Fruit fly (Drosophila melanogaster) whole organism, embryonic: Measurements from ENCODE around the gene CG14273.

Experiments used
- B-H1 ChIP-seq: fragments of 200-800 bp; sonication (Bioruptor generic); IDR thresholded peaks from 3 replicates; pipeline ENCODE4 v1.3.6; 2022; ENCODE audit warnings: missing biosample characterization, missing genetic modification characterization
- Bteb2 ChIP-seq: fragments of 200-800 bp; sonication (Bioruptor generic); optimal IDR thresholded peaks from 2 replicates; lab custom pipeline; 2016; ENCODE audit warnings: missing biosample characterization, missing genetic modification characterization
- CG10267 ChIP-seq: fragments of 200-800 bp; sonication (Bioruptor generic); optimal IDR thresholded peaks from 2 replicates; lab custom pipeline; 2018; ENCODE audit warnings: missing biosample characterization, mild to moderate bottlenecking, missing genetic modification characterization, moderate library complexity
- CG10431 ChIP-seq: fragments of 200-800 bp; sonication (Bioruptor generic); optimal IDR thresholded peaks from 3 replicates; lab custom pipeline; 2018; ENCODE audit warnings: missing biosample characterization, mild to moderate bottlenecking, missing genetic modification characterization
- CG10543 ChIP-seq: fragments of 200-800 bp; sonication (Bioruptor generic); optimal IDR thresholded peaks from 3 replicates; lab custom pipeline; 2017; ENCODE audit warnings: missing biosample characterization, mild to moderate bottlenecking, missing genetic modification characterization, moderate library complexity
- CG12071 ChIP-seq: fragments of 200-800 bp; sonication (Bioruptor generic); optimal IDR thresholded peaks from 3 replicates; lab custom pipeline; 2018; ENCODE audit warnings: missing biosample characterization, mild to moderate bottlenecking, missing genetic modification characterization
- CG13296 ChIP-seq: fragments of 200-800 bp; sonication (Bioruptor generic); optimal IDR thresholded peaks from 3 replicates; lab custom pipeline; 2018; ENCODE audit warnings: missing biosample characterization, mild to moderate bottlenecking, missing genetic modification characterization
- CG13624 ChIP-seq: fragments of 200-800 bp; sonication (Bioruptor generic); optimal IDR thresholded peaks from 2 replicates; lab custom pipeline; 2016; ENCODE audit warnings: missing biosample characterization, missing genetic modification characterization
- CG14441 ChIP-seq: fragments of 200-800 bp; sonication (Bioruptor generic); IDR thresholded peaks from 2 replicates; pipeline ENCODE4 v1.3.6; 2022; ENCODE audit warnings: missing biosample characterization, missing genetic modification characterization
- CG1603 ChIP-seq: fragments of 200-800 bp; sonication (Bioruptor generic); optimal IDR thresholded peaks from 2 replicates; lab custom pipeline; 2019; ENCODE audit warnings: missing biosample characterization, mild to moderate bottlenecking, missing genetic modification characterization, moderate library complexity
- CG16863 ChIP-seq: fragments of 200-800 bp; sonication (Bioruptor generic); optimal IDR thresholded peaks from 3 replicates; lab custom pipeline; 2016; ENCODE audit warnings: missing biosample characterization, missing genetic modification characterization
- CG1832 ChIP-seq: fragments of 200-800 bp; sonication (Bioruptor generic); optimal IDR thresholded peaks from 2 replicates; lab custom pipeline; 2017; ENCODE audit warnings: missing biosample characterization, mild to moderate bottlenecking, missing genetic modification characterization, inconsistent platforms
- CG2120 ChIP-seq: fragments of 200-800 bp; sonication (Bioruptor generic); optimal IDR thresholded peaks from 3 replicates; lab custom pipeline; 2016; ENCODE audit warnings: missing biosample characterization, missing genetic modification characterization
- CG30431 ChIP-seq: fragments of 200-800 bp; sonication (Bioruptor generic); optimal IDR thresholded peaks from 2 replicates; lab custom pipeline; 2017; ENCODE audit warnings: missing biosample characterization, missing genetic modification characterization
- CG33213 ChIP-seq: fragments of 200-800 bp; sonication (Bioruptor generic); optimal IDR thresholded peaks from 3 replicates; lab custom pipeline; 2016; ENCODE audit warnings: missing biosample characterization, missing genetic modification characterization
- CG34422 ChIP-seq: fragments of 200-800 bp; sonication (Bioruptor generic); IDR thresholded peaks from 3 replicates; pipeline ENCODE4 v1.3.6; 2022; ENCODE audit warnings: missing biosample characterization, missing genetic modification characterization
- CG3847 ChIP-seq: fragments of 200-800 bp; sonication (Bioruptor generic); IDR thresholded peaks from 2 replicates; pipeline ENCODE4 v1.3.6; 2022; ENCODE audit warnings: missing biosample characterization, missing genetic modification characterization
- CG43689 ChIP-seq: fragments of 200-800 bp; sonication (Bioruptor generic); IDR thresholded peaks from 2 replicates; pipeline ENCODE4 v1.3.6; 2022; ENCODE audit warnings: missing biosample characterization, missing genetic modification characterization
- CG4730 ChIP-seq: fragments of 200-800 bp; sonication (Bioruptor generic); IDR thresholded peaks from 2 replicates; pipeline ENCODE4 v1.3.6; 2022; ENCODE audit warnings: missing biosample characterization, missing genetic modification characterization
- CG4854 ChIP-seq: fragments of 200-800 bp; sonication (Bioruptor generic); optimal IDR thresholded peaks from 2 replicates; lab custom pipeline; 2016; ENCODE audit warnings: missing biosample characterization, missing genetic modification characterization, inconsistent platforms
- CG6175 ChIP-seq: fragments of 200-800 bp; sonication (Bioruptor generic); IDR thresholded peaks from 3 replicates; pipeline ENCODE4 v1.3.6; 2022; ENCODE audit warnings: missing biosample characterization, missing genetic modification characterization
- CG7745 ChIP-seq: fragments of 200-800 bp; sonication (Bioruptor generic); optimal IDR thresholded peaks from 2 replicates; lab custom pipeline; 2018; ENCODE audit warnings: missing biosample characterization, mild to moderate bottlenecking, missing genetic modification characterization, moderate library complexity
- CG9215 ChIP-seq: fragments of 200-800 bp; sonication (Bioruptor generic); IDR thresholded peaks from 2 replicates; pipeline ENCODE4 v1.3.6; 2022; ENCODE audit warnings: missing biosample characterization, missing genetic modification characterization
- CG9609 ChIP-seq: fragments of 200-800 bp; sonication (Bioruptor generic); optimal IDR thresholded peaks from 3 replicates; lab custom pipeline; 2016; ENCODE audit warnings: missing biosample characterization, missing genetic modification characterization
- CG9797 ChIP-seq: fragments of 200-800 bp; sonication (Bioruptor generic); optimal IDR thresholded peaks from 3 replicates; lab custom pipeline; 2018; ENCODE audit warnings: missing biosample characterization, mild to moderate bottlenecking, missing genetic modification characterization
- D19A ChIP-seq: fragments of 200-800 bp; optimal IDR thresholded peaks from 3 replicates; lab custom pipeline; 2019; ENCODE audit warnings: missing biosample characterization, mild to moderate bottlenecking, missing genetic modification characterization, moderate library complexity
- Dp ChIP-seq: fragments of 200-800 bp; sonication (Bioruptor generic); optimal IDR thresholded peaks from 2 replicates; lab custom pipeline; 2018; ENCODE audit warnings: missing biosample characterization, mild to moderate bottlenecking, missing genetic modification characterization, moderate library complexity
- H15 ChIP-seq: fragments of 200-800 bp; sonication (Bioruptor generic); IDR thresholded peaks from 3 replicates; pipeline ENCODE4 v1.3.6; 2022; ENCODE audit warnings: missing biosample characterization, missing genetic modification characterization
- MBD-R2 ChIP-seq: fragments of 200-800 bp; sonication (Bioruptor generic); IDR thresholded peaks from 2 replicates; pipeline ENCODE4 v1.3.6; 2022; ENCODE audit warnings: missing biosample characterization, missing genetic modification characterization
- NC2β ChIP-seq: fragments of 200-800 bp; sonication (Bioruptor generic); optimal IDR thresholded peaks from 2 replicates; lab custom pipeline; 2016; ENCODE audit warnings: missing biosample characterization, missing genetic modification characterization
- Tbp ChIP-seq: fragments of >200 bp; optimal IDR thresholded peaks from 2 replicates; lab custom pipeline; 2018; ENCODE audit warnings: missing biosample characterization, missing genetic modification characterization
- al ChIP-seq: fragments of 200-800 bp; sonication (Bioruptor generic); IDR thresholded peaks from 2 replicates; pipeline ENCODE4 v1.3.6; 2022; ENCODE audit warnings: missing biosample characterization, missing genetic modification characterization
- cato ChIP-seq: fragments of 200-800 bp; sonication (Bioruptor generic); optimal IDR thresholded peaks from 2 replicates; lab custom pipeline; 2016; ENCODE audit warnings: missing biosample characterization, missing genetic modification characterization, borderline replicate concordance
- cg ChIP-seq: fragments of 200-800 bp; sonication (Bioruptor generic); optimal IDR thresholded peaks from 3 replicates; lab custom pipeline; 2019; ENCODE audit warnings: missing biosample characterization, mild to moderate bottlenecking, missing genetic modification characterization, moderate library complexity
- chm ChIP-seq: fragments of 200-800 bp; sonication (Bioruptor generic); IDR thresholded peaks from 2 replicates; pipeline ENCODE4 v1.3.6; 2022; ENCODE audit warnings: missing biosample characterization, missing genetic modification characterization
- dati ChIP-seq: fragments of 200-800 bp; sonication (Bioruptor generic); IDR thresholded peaks from 2 replicates; pipeline ENCODE4 v1.3.6; 2022; ENCODE audit warnings: missing biosample characterization, missing genetic modification characterization
- dysf ChIP-seq: fragments of 200-800 bp; sonication (Bioruptor generic); IDR thresholded peaks from 3 replicates; pipeline ENCODE4 v1.3.6; 2022; ENCODE audit warnings: missing biosample characterization, missing genetic modification characterization
- eyg ChIP-seq: fragments of 200-800 bp; sonication (Bioruptor generic); optimal IDR thresholded peaks from 3 replicates; lab custom pipeline; 2016; ENCODE audit warnings: missing biosample characterization, missing genetic modification characterization
- fru ChIP-seq: fragments of >200 bp; optimal IDR thresholded peaks from 2 replicates; lab custom pipeline; 2017
- grn ChIP-seq: fragments of 200-800 bp; sonication (Bioruptor generic); optimal IDR thresholded peaks from 3 replicates; lab custom pipeline; 2017; ENCODE audit warnings: missing biosample characterization, missing genetic modification characterization
- hb ChIP-seq: fragments of 200-800 bp; sonication (Bioruptor generic); IDR thresholded peaks from 3 replicates; pipeline ENCODE4 v1.3.6; 2022; ENCODE audit warnings: missing biosample characterization, missing genetic modification characterization; ENCODE audit not compliant: partially characterized antibody
- hkb ChIP-seq, 2 experiments: fragments of 200-800 bp in 1 of 2; fragments of >200 bp in 1 of 2; sonication (Bioruptor generic) in 1 of 2; IDR thresholded peaks in 1 of 2; optimal IDR thresholded peaks in 1 of 2; 2 replicates each; pipeline versions ENCODE4 v1.3.6 to Lab custom; 2017 to 2022; ENCODE audit warnings: missing biosample characterization in 1 of 2, missing genetic modification characterization in 1 of 2
- jing ChIP-seq: fragments of 200-800 bp; sonication (Bioruptor generic); optimal IDR thresholded peaks from 2 replicates; lab custom pipeline; 2018; ENCODE audit warnings: missing biosample characterization, mild to moderate bottlenecking, missing genetic modification characterization
- maf-S ChIP-seq: fragments of 200-800 bp; sonication (Bioruptor generic); optimal IDR thresholded peaks from 2 replicates; lab custom pipeline; 2016; ENCODE audit warnings: missing biosample characterization, missing genetic modification characterization
- nerfin-1 ChIP-seq: fragments of 200-800 bp; sonication (Bioruptor generic); optimal IDR thresholded peaks from 3 replicates; lab custom pipeline; 2019; ENCODE audit warnings: missing biosample characterization, mild to moderate bottlenecking, missing genetic modification characterization, moderate library complexity
- run ChIP-seq: fragments of 200-800 bp; sonication (Bioruptor generic); optimal IDR thresholded peaks from 3 replicates; lab custom pipeline; 2018; ENCODE audit warnings: missing biosample characterization, mild to moderate bottlenecking, missing genetic modification characterization
- shn ChIP-seq: fragments of 200-800 bp; sonication (Bioruptor generic); optimal IDR thresholded peaks from 3 replicates; lab custom pipeline; 2016; ENCODE audit warnings: missing biosample characterization, missing genetic modification characterization
- sqz ChIP-seq: fragments of 200-800 bp; sonication (Bioruptor generic); optimal IDR thresholded peaks from 3 replicates; lab custom pipeline; 2018; ENCODE audit warnings: missing biosample characterization, mild to moderate bottlenecking, missing genetic modification characterization
- sr ChIP-seq: fragments of 200-800 bp; sonication (Bioruptor generic); IDR thresholded peaks from 3 replicates; pipeline ENCODE4 v1.3.6; 2022; ENCODE audit warnings: missing biosample characterization, missing genetic modification characterization
- twi ChIP-seq: fragments of 200-800 bp; optimal IDR thresholded peaks from 2 replicates; lab custom pipeline; 2019; ENCODE audit warnings: missing biosample characterization, mild to moderate bottlenecking, missing genetic modification characterization, moderate library complexity

The CG14273 gene

dm6 chr2L:8362273-8362954 lies 19.9 kb downstream of the CG14273 start, which contains the start of gene CG7627 (continued):
- TF ChIP-seq CG16863 (GFP tag; lab: Kevin White, UChicago) (peak; percentile 40), CG4854 (peak; percentile 19), cg (GFP tag; lab: Kevin White, UChicago) (no peak), nerfin-1 (peak; percentile 17), al (GFP tag; lab: Robert Waterston, UW) (peak; percentile 75), Tbp (GFP tag; lab: Kevin White, UChicago) (no peak), jing (GFP tag; lab: Kevin White, UChicago) (peak; percentile 13), CG1832 (no peak), shn (GFP tag; lab: Kevin White, UChicago) (peak; percentile 79), Bteb2 (peak; percentile 10), CG7745 (tag; lab: Kevin White, UChicago) (no peak), grn (peak; percentile 3), run (peak; percentile 35), CG14441 (GFP tag; lab: Robert Waterston, UW) (peak; percentile 80), sr (GFP tag; lab: Robert Waterston, UW) (peak; percentile 22; the same call in 1 of the 3 replicates), dati (peak; percentile 61; the same call in 1 of the 2 replicates), MBD-R2 (GFP tag; lab: Robert Waterston, UW) (no peak; the same call in 1 of the 2 replicates), CG43689 (GFP tag; lab: Robert Waterston, UW) (no peak), CG10431 (no peak), NC2β (peak; percentile 49), CG12071 (GFP tag; lab: Kevin White, UChicago) (peak; percentile 32), eyg (GFP tag; lab: Kevin White, UChicago) (peak; percentile 50), hb (GFP tag; lab: Robert Waterston, UW) (no peak), sqz (peak; percentile 53), CG4730 (peak; percentile 67), CG6175 (peak; percentile 74; the same call in 2 of the 3 replicates), Dp (GFP tag; lab: Kevin White, UChicago) (no peak), CG10543 (GFP tag; lab: Kevin White, UChicago) (peak; percentile 87), CG13624 (GFP tag; lab: Kevin White, UChicago) (peak; percentile 45), CG9609 (peak; percentile 72), chm (GFP tag; lab: Robert Waterston, UW) (peak; percentile 72; the same call in 1 of the 2 replicates), D19A (tag; lab: Kevin White, UChicago) (peak; percentile 33), CG9797 (GFP tag; lab: Kevin White, UChicago) (no peak), CG33213 (GFP tag; lab: Kevin White, UChicago) (peak; percentile 34), dysf (peak; percentile 86), CG9215 (GFP tag; lab: Robert Waterston, UW) (peak; percentile 69), CG2120 (GFP tag; lab: Kevin White, UChicago) (peak; percentile 89), cato (GFP tag; lab: Kevin White, UChicago) (no peak), fru (lab: Kevin White, UChicago) (no peak), B-H1 (GFP tag; lab: Robert Waterston, UW) (no peak), twi (no peak), CG30431 (peak; percentile 11), CG3847 (peak; percentile 74), CG1603 (tag; lab: Kevin White, UChicago) (peak; percentile 80), H15 (GFP tag; lab: Robert Waterston, UW) (no peak; the same call in 2 of the 3 replicates), CG13296 (GFP tag; lab: Kevin White, UChicago) (peak; percentile 67), maf-S (GFP tag; lab: Kevin White, UChicago) (peak; percentile 43), CG34422 (GFP tag; lab: Robert Waterston, UW) (peak; percentile 79), CG10267 (tag; lab: Kevin White, UChicago) (peak; percentile 65), hkb (optimal IDR thresholded peaks at IDR 0.05; lab: Kevin White, UChicago) (no peak), hkb (GFP tag; IDR thresholded peaks at IDR 0.05; lab: Robert Waterston, UW) (peak; percentile 84)
